Fruit fly (Drosophila melanogaster): Measurements from ENCODE around the gene Galk.

Galk gene

dm6 chr3L:8939654-8940053, 46.2 kb downstream of the Galk start:
- TF ChIP-seq Sp1 (GFP tag; optimal IDR thresholded peaks at IDR 0.05) = no peak
- no peak for TF ChIP-seq Hr78 (GFP tag; optimal IDR thresholded peaks at IDR 0.05)
- TF ChIP-seq sage (GFP tag; optimal IDR thresholded peaks at IDR 0.05) = no peak
- no peak for TF ChIP-seq Dfd (GFP tag; optimal IDR thresholded peaks at IDR 0.05)
- TF ChIP-seq CG32264 (GFP tag; optimal IDR thresholded peaks at IDR 0.05) = no peak
- no peak for TF ChIP-seq Mio (GFP tag; optimal IDR thresholded peaks at IDR 0.05)
- no peak for TF ChIP-seq OdsH (GFP tag; optimal IDR thresholded peaks at IDR 0.05)
- TF ChIP-seq Myc (optimal IDR thresholded peaks at IDR 0.05) = no peak
- TF ChIP-seq HLH106 (tag; optimal IDR thresholded peaks at IDR 0.05) = no peak
- no peak for TF ChIP-seq psq (GFP tag; optimal IDR thresholded peaks at IDR 0.05)
- TF ChIP-seq Hnf4 (GFP tag; optimal IDR thresholded peaks at IDR 0.05) = no peak
- no peak for TF ChIP-seq lola (GFP tag; optimal IDR thresholded peaks at IDR 0.05)
- TF ChIP-seq br (GFP tag; optimal IDR thresholded peaks at IDR 0.05) = no peak
- no peak for TF ChIP-seq usp (GFP tag; optimal IDR thresholded peaks at IDR 0.05)
- no peak for TF ChIP-seq dsf (GFP tag; optimal IDR thresholded peaks at IDR 0.05; ENCODE audit: borderline replicate concordance)
- no peak for TF ChIP-seq ey (GFP tag; optimal IDR thresholded peaks at IDR 0.05)
- TF ChIP-seq dmrt93B (GFP tag; optimal IDR thresholded peaks at IDR 0.05) = no peak
